Fruit fly (Drosophila melanogaster): Measurements from ENCODE around the gene CG3225.

Gene CG3225

dm6 chr2L:4798894-4799293 lies 19.2 kb downstream of the CG3225 start:
- no peak for TF ChIP-seq N (GFP tag; optimal IDR thresholded peaks at IDR 0.05)
- no peak for TF ChIP-seq pan (optimal IDR thresholded peaks at IDR 0.05)

dm6 chr2L:4797643-4798042 lies 20.4 kb downstream of the CG3225 start:
- TF ChIP-seq dmrt93B (GFP tag; optimal IDR thresholded peaks at IDR 0.05): peak; percentile 59
- peak; percentile 80 for TF ChIP-seq HLH106 (tag; optimal IDR thresholded peaks at IDR 0.05)
- TF ChIP-seq Dfd (GFP tag; optimal IDR thresholded peaks at IDR 0.05): no peak
- peak; percentile 1 for TF ChIP-seq OdsH (GFP tag; optimal IDR thresholded peaks at IDR 0.05)
- peak in 1 of 2 experiments; percentile 44 for TF ChIP-seq foxo (GFP tag; optimal IDR thresholded peaks at IDR 0.05)
- TF ChIP-seq Hr83 (GFP tag; optimal IDR thresholded peaks at IDR 0.05; ENCODE audit: poor library complexity, severe bottlenecking): no peak
- peak; percentile 25 for TF ChIP-seq br (GFP tag; optimal IDR thresholded peaks at IDR 0.05)
- no peak for TF ChIP-seq tai (GFP tag; optimal IDR thresholded peaks at IDR 0.05)
- peak; percentile 51 for TF ChIP-seq fru (GFP tag; optimal IDR thresholded peaks at IDR 0.05)

- no peak for TF ChIP-seq Dfd (GFP tag; optimal IDR thresholded peaks at IDR 0.05)
- TF ChIP-seq HLH106 (tag; optimal IDR thresholded peaks at IDR 0.05): no peak
- no peak for TF ChIP-seq Myc (optimal IDR thresholded peaks at IDR 0.05)
- TF ChIP-seq pan (optimal IDR thresholded peaks at IDR 0.05): no peak
- TF ChIP-seq Hr83 (GFP tag; optimal IDR thresholded peaks at IDR 0.05; ENCODE audit: poor library complexity, severe bottlenecking): no peak
- no peak for TF ChIP-seq Hnf4 (GFP tag; optimal IDR thresholded peaks at IDR 0.05)
- TF ChIP-seq brk (GFP tag; optimal IDR thresholded peaks at IDR 0.05): no peak
- TF ChIP-seq jim (GFP tag; optimal IDR thresholded peaks at IDR 0.05): no peak
- TF ChIP-seq tai (GFP tag; optimal IDR thresholded peaks at IDR 0.05): no peak
- no peak for TF ChIP-seq CrebA (GFP tag; optimal IDR thresholded peaks at IDR 0.05; ENCODE audit: borderline replicate concordance)
- TF ChIP-seq usp (GFP tag; optimal IDR thresholded peaks at IDR 0.05): no peak
- no peak for TF ChIP-seq Dif (GFP tag; optimal IDR thresholded peaks at IDR 0.05; ENCODE audit: partially characterized antibody)
- TF ChIP-seq GATAd (GFP tag; optimal IDR thresholded peaks at IDR 0.05): no peak
- no peak for TF ChIP-seq Jra (GFP tag; optimal IDR thresholded peaks at IDR 0.05)
- no peak for TF ChIP-seq foxo (GFP tag; optimal IDR thresholded peaks at IDR 0.05)
- no peak for TF ChIP-seq sage (GFP tag; optimal IDR thresholded peaks at IDR 0.05)
Measured at dm6 chr2L:4794524-4794804, 23.6 kb downstream of the CG3225 start, which contains the start of gene CG3294. CG3294 (plus strand) TSS chr2L:4794549.

dm6 chr2L:4793780-4794523 lies 24.1 kb downstream of the CG3225 start, which contains the start of gene fipi:
fipi (minus strand) TSS chr2L:4794044.
- TF ChIP-seq Myc (optimal IDR thresholded peaks at IDR 0.05): peak; percentile 60
- no peak for TF ChIP-seq Rel (GFP tag; optimal IDR thresholded peaks at IDR 0.05)
- TF ChIP-seq Rel (tag; optimal IDR thresholded peaks at IDR 0.05): no peak
- TF ChIP-seq psq (GFP tag; optimal IDR thresholded peaks at IDR 0.05): no peak

Data from whole organism, wandering third instar larva.